Worm (Caenorhabditis elegans): ENCODE measurements around the gene E02H9.7.

DNA sequence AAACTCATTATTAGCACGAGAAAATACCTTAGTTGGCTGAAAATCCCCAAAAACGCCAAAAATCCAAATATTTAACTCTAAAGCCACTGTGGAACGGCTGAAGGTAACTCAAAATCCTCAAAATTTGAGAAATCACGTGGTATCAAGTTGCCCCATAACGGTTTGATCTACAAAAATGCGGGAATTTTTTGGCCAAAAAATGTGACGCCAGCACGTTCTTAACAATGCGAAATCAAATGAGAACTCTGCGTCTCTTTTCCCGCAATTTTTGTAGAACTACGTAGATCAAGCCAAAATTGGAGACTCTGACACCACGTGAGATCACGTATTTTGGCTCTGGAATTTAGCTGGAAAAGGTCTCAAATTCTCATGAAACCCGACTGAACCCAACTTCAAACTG, 29.3 kb upstream of the E02H9.7 start:
- no peak for TF ChIP-seq W03F9.2 (tag; optimal IDR thresholded peaks at IDR 0.05)
- no peak for TF ChIP-seq him-1 (tag; optimal IDR thresholded peaks at IDR 0.05)
- no peak for TF ChIP-seq dao-5 (tag; optimal IDR thresholded peaks at IDR 0.05)
